Worm (Caenorhabditis elegans) whole organism, L3 larva: ENCODE data around the gene clec-151.

ENCODE experiments used
- R02D3.7 ChIP-seq: fragments of 150-350 bp; optimal IDR thresholded peaks from 2 replicates; lab custom pipeline; 2014; ENCODE audit warnings: missing biosample characterization, missing genetic modification characterization
- nhr-12 ChIP-seq: fragments of 150-350 bp; optimal IDR thresholded peaks from 2 replicates; lab custom pipeline; 2014; ENCODE audit warnings: missing biosample characterization, missing genetic modification characterization
- nhr-28 ChIP-seq: fragments of 150-350 bp; optimal IDR thresholded peaks from 2 replicates; lab custom pipeline; 2014; ENCODE audit warnings: missing biosample characterization, missing genetic modification characterization
- nhr-77 ChIP-seq: fragments of 150-350 bp; optimal IDR thresholded peaks from 2 replicates; lab custom pipeline; 2014; ENCODE audit warnings: missing biosample characterization, missing genetic modification characterization
- unc-62 ChIP-seq: fragments of 150-350 bp; sonication (generic microtip); optimal IDR thresholded peaks from 4 replicates; lab custom pipeline; 2014; ENCODE audit warnings: missing biosample characterization, missing genetic modification reagents, missing genetic modification characterization

- TF ChIP-seq nhr-28 (tag; lab: Kevin White, UChicago) (no peak), nhr-12 (no peak), unc-62 (GFP tag; lab: Kevin White, UChicago) (no peak), nhr-77 (no peak), R02D3.7 (tag; lab: Kevin White, UChicago) (no peak)
Measured at ce11 chrIII:4594762-4595523, 33.3 kb upstream of the clec-151 start.
